Fruit fly (Drosophila melanogaster): ENCODE measurements around the gene slou.

The slou gene

DNA sequence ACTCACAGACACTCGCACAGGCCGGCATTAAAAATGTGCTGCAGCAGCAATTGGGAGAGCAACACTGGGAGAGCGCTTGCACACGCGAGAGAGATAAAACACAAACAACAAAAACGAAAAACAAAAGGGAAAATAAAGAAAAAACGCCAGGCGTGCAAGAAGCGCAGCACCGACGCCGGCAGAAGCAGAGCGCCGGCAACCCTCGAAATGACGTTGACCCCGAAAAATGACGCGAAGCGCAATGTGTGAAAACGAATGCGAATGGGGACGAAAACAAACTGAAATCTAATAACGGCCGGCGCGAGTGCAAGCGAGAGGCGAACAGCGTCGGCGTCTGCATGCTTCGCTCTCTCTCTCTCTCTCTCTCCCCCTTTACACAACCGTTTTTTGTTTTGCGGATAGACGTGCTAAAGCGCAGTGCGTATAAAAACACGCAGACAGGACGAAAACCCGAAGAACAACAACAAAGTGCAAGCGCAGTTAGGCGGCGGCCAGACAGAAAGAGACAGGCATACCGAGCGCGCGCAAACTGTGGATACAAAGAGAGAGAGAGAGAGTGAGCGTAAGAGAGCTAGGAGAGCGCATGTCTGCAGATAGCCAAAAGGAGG is 48.4 kb upstream of the slou start (continued):
- TF ChIP-seq CG3281 (GFP tag; optimal IDR thresholded peaks at IDR 0.05): no peak
- peak; percentile 16 for TF ChIP-seq usp (GFP tag; optimal IDR thresholded peaks at IDR 0.05)
- no peak for TF ChIP-seq CG11695 (GFP tag; IDR thresholded peaks at IDR 0.05)
- no peak for TF ChIP-seq HLH54F (GFP tag; optimal IDR thresholded peaks at IDR 0.05)
- TF ChIP-seq Ets65A (GFP tag): no peak
- no peak for TF ChIP-seq Vsx1 (GFP tag; optimal IDR thresholded peaks at IDR 0.05)
- TF ChIP-seq CG10959 (GFP tag; IDR thresholded peaks at IDR 0.05): no peak
- TF ChIP-seq CG30403 (GFP tag; optimal IDR thresholded peaks at IDR 0.05): no peak
- TF ChIP-seq CG2199 (GFP tag; IDR thresholded peaks at IDR 0.05): no peak
- peak; percentile 36 for TF ChIP-seq Hey (tag; optimal IDR thresholded peaks at IDR 0.05)
- no peak for TF ChIP-seq Hmr (GFP tag; optimal IDR thresholded peaks at IDR 0.05)
- TF ChIP-seq Chrac-16 (GFP tag; optimal IDR thresholded peaks at IDR 0.05): no peak
- no peak for TF ChIP-seq CTCF (GFP tag; optimal IDR thresholded peaks at IDR 0.05)
- TF ChIP-seq CG3995 (GFP tag; optimal IDR thresholded peaks at IDR 0.05): no peak
- peak in 1 of 3 experiments; percentile 14 for TF ChIP-seq Stat92E (GFP tag; optimal IDR thresholded peaks at IDR 0.05)
- TF ChIP-seq otp (GFP tag; IDR thresholded peaks at IDR 0.05): no peak
- no peak for TF ChIP-seq CG6854 (GFP tag; optimal IDR thresholded peaks at IDR 0.05)
- TF ChIP-seq nau (GFP tag; optimal IDR thresholded peaks at IDR 0.05): no peak
- no peak for TF ChIP-seq sc (optimal IDR thresholded peaks at IDR 0.05)
- TF ChIP-seq sc (GFP tag; optimal IDR thresholded peaks at IDR 0.05): no peak
- TF ChIP-seq CG6765 (GFP tag; optimal IDR thresholded peaks at IDR 0.05): no peak
- no peak for TF ChIP-seq Neu2 (GFP tag; optimal IDR thresholded peaks at IDR 0.05; ENCODE audit: borderline replicate concordance)
- TF ChIP-seq CG10147 (GFP tag; optimal IDR thresholded peaks at IDR 0.05): no peak
- no peak for TF ChIP-seq dmrt11E (tag; optimal IDR thresholded peaks at IDR 0.05)
- no peak for TF ChIP-seq dati (GFP tag; IDR thresholded peaks at IDR 0.05)
- TF ChIP-seq CG14050 (GFP tag; IDR thresholded peaks at IDR 0.05): no peak
- no peak for TF ChIP-seq NC2β (GFP tag; optimal IDR thresholded peaks at IDR 0.05)
- TF ChIP-seq Abd-B (GFP tag; optimal IDR thresholded peaks at IDR 0.05): no peak
- no peak for TF ChIP-seq sens-2 (GFP tag; IDR thresholded peaks at IDR 0.05)
- TF ChIP-seq pnt (GFP tag; optimal IDR thresholded peaks at IDR 0.05): no peak
- no peak for TF ChIP-seq CG7963 (GFP tag; IDR thresholded peaks at IDR 0.05; ENCODE audit: partially characterized antibody)
- no peak for TF ChIP-seq CG43689 (GFP tag; IDR thresholded peaks at IDR 0.05)
- TF ChIP-seq bsh (GFP tag; optimal IDR thresholded peaks at IDR 0.05): peak in 1 of 2 experiments; percentile 99
- TF ChIP-seq stc (GFP tag; IDR thresholded peaks at IDR 0.05): no peak
- no peak for TF ChIP-seq esg (GFP tag; conservative IDR thresholded peaks at IDR 0.05)
- no peak for TF ChIP-seq ssp (GFP tag; IDR thresholded peaks at IDR 0.05)
- TF ChIP-seq CG4424 (GFP tag; optimal IDR thresholded peaks at IDR 0.05): no peak
- no peak for TF ChIP-seq gce (GFP tag; IDR thresholded peaks at IDR 0.05)
- TF ChIP-seq fu2 (GFP tag; optimal IDR thresholded peaks at IDR 0.05): no peak
- TF ChIP-seq Med (GFP tag): peak; percentile 94
- no peak for TF ChIP-seq HLHmδ (GFP tag; optimal IDR thresholded peaks at IDR 0.05)
- TF ChIP-seq Trl (optimal IDR thresholded peaks at IDR 0.05): peak; percentile 84 to 96
- no peak for TF ChIP-seq Trl (GFP tag; optimal IDR thresholded peaks at IDR 0.05)
- no peak for TF ChIP-seq unc-4 (GFP tag; IDR thresholded peaks at IDR 0.05; ENCODE audit: partially characterized antibody)
- no peak for TF ChIP-seq CG13287 (GFP tag; IDR thresholded peaks at IDR 0.05; ENCODE audit: partially characterized antibody)
- no peak for TF ChIP-seq Sin3A (optimal IDR thresholded peaks at IDR 0.05)
- TF ChIP-seq vnd (GFP tag; IDR thresholded peaks at IDR 0.05; ENCODE audit: partially characterized antibody): no peak
- TF ChIP-seq Dip2 (GFP tag; IDR thresholded peaks at IDR 0.05): no peak
- no peak for TF ChIP-seq Antp (GFP tag; optimal IDR thresholded peaks at IDR 0.05)
- no peak for TF ChIP-seq ab (GFP tag; optimal IDR thresholded peaks at IDR 0.05)
- no peak for TF ChIP-seq CG6689 (GFP tag; IDR thresholded peaks at IDR 0.05)
- TF ChIP-seq Six4 (GFP tag; optimal IDR thresholded peaks at IDR 0.05): no peak
- TF ChIP-seq gcm (GFP tag; optimal IDR thresholded peaks at IDR 0.05): peak; percentile 20

All from whole organism, embryonic.